Fruit fly (Drosophila melanogaster) whole organism, embryonic: Measurements from ENCODE around the gene wek.

Experiments
- ATbp ChIP-seq: fragments of 200-800 bp; sonication (Bioruptor generic); optimal IDR thresholded peaks from 2 replicates; lab custom pipeline; 2017; ENCODE audit warnings: missing biosample characterization, mild to moderate bottlenecking, missing genetic modification characterization, missing genetic modification reagents
- CG10543 ChIP-seq: fragments of 200-800 bp; sonication (Bioruptor generic); optimal IDR thresholded peaks from 3 replicates; lab custom pipeline; 2017; ENCODE audit warnings: missing biosample characterization, mild to moderate bottlenecking, missing genetic modification characterization, moderate library complexity
- CG10565 ChIP-seq: fragments of 200-800 bp; sonication (Bioruptor generic); optimal IDR thresholded peaks from 3 replicates; lab custom pipeline; 2016; ENCODE audit warnings: missing biosample characterization, mild to moderate bottlenecking, missing genetic modification characterization
- CG12104 ChIP-seq: fragments of 200-800 bp; sonication (Bioruptor generic); optimal IDR thresholded peaks from 3 replicates; lab custom pipeline; 2016; ENCODE audit warnings: missing biosample characterization, missing genetic modification characterization
- CG12769 ChIP-seq: fragments of 200-800 bp; sonication (Bioruptor generic); optimal IDR thresholded peaks from 2 replicates; lab custom pipeline; 2019; ENCODE audit warnings: missing biosample characterization, mild to moderate bottlenecking, missing genetic modification characterization, moderate library complexity
- CG15269 ChIP-seq: fragments of 200-800 bp; sonication (Bioruptor generic); optimal IDR thresholded peaks from 2 replicates; lab custom pipeline; 2018; ENCODE audit warnings: missing biosample characterization, mild to moderate bottlenecking, missing genetic modification characterization, moderate library complexity
- CG15479 ChIP-seq: fragments of 200-800 bp; sonication (Bioruptor generic); optimal IDR thresholded peaks from 3 replicates; lab custom pipeline; 2019; ENCODE audit warnings: missing biosample characterization, mild to moderate bottlenecking, missing genetic modification characterization, moderate library complexity
- CG17385 ChIP-seq: fragments of 200-800 bp; sonication (Bioruptor generic); optimal IDR thresholded peaks from 3 replicates; lab custom pipeline; 2018; ENCODE audit warnings: missing biosample characterization, mild to moderate bottlenecking, missing genetic modification characterization
- CG17568 ChIP-seq: fragments of 200-800 bp; sonication (Bioruptor generic); optimal IDR thresholded peaks from 2 replicates; lab custom pipeline; 2018; ENCODE audit warnings: missing biosample characterization, mild to moderate bottlenecking, missing genetic modification characterization, moderate library complexity
- CG1792 ChIP-seq: fragments of 200-800 bp; sonication (Bioruptor generic); optimal IDR thresholded peaks from 2 replicates; lab custom pipeline; 2016; ENCODE audit warnings: missing biosample characterization, missing genetic modification characterization
- CG2199 ChIP-seq: fragments of 200-800 bp; sonication (Bioruptor generic); IDR thresholded peaks from 3 replicates; pipeline ENCODE4 v1.3.6; 2022; ENCODE audit warnings: missing biosample characterization, missing genetic modification characterization
- CG2712 ChIP-seq: fragments of 200-800 bp; optimal IDR thresholded peaks from 3 replicates; lab custom pipeline; 2019; ENCODE audit warnings: missing biosample characterization, mild to moderate bottlenecking, missing genetic modification characterization, moderate library complexity
- CG31441 ChIP-seq: fragments of 200-800 bp; sonication (Bioruptor generic); IDR thresholded peaks from 2 replicates; pipeline ENCODE4 v1.3.6; 2022; ENCODE audit warnings: missing biosample characterization, missing genetic modification characterization
- CG4424 ChIP-seq: fragments of 200-800 bp; sonication (Bioruptor generic); optimal IDR thresholded peaks from 3 replicates; lab custom pipeline; 2016; ENCODE audit warnings: missing biosample characterization, missing genetic modification characterization
- CG5180 ChIP-seq: fragments of 200-800 bp; sonication (Bioruptor generic); optimal IDR thresholded peaks from 3 replicates; lab custom pipeline; 2017; ENCODE audit warnings: missing biosample characterization, missing genetic modification characterization, mild to moderate bottlenecking, moderate library complexity, missing genetic modification reagents
- CG6175 ChIP-seq: fragments of 200-800 bp; sonication (Bioruptor generic); IDR thresholded peaks from 3 replicates; pipeline ENCODE4 v1.3.6; 2022; ENCODE audit warnings: missing biosample characterization, missing genetic modification characterization
- CG9817 ChIP-seq: fragments of 200-800 bp; sonication (Bioruptor generic); optimal IDR thresholded peaks from 2 replicates; lab custom pipeline; 2018; ENCODE audit warnings: missing biosample characterization, mild to moderate bottlenecking, missing genetic modification characterization, moderate library complexity
- Ets97D ChIP-seq: fragments of 200-800 bp; sonication (Bioruptor generic); optimal IDR thresholded peaks from 3 replicates; lab custom pipeline; 2016; ENCODE audit warnings: missing biosample characterization, missing genetic modification characterization
- HLH4C ChIP-seq: fragments of 200-800 bp; sonication (Bioruptor generic); IDR thresholded peaks from 3 replicates; pipeline ENCODE4 v1.3.6; 2022; ENCODE audit warnings: missing biosample characterization, missing genetic modification characterization; ENCODE audit not compliant: partially characterized antibody
- HmgD ChIP-seq: fragments of 200-800 bp; sonication (Bioruptor generic); optimal IDR thresholded peaks from 3 replicates; lab custom pipeline; 2016; ENCODE audit warnings: missing biosample characterization, missing genetic modification characterization
- Lpt ChIP-seq: fragments of >200 bp; optimal IDR thresholded peaks from 2 replicates; lab custom pipeline; 2018; ENCODE audit warnings: missing biosample characterization, missing genetic modification characterization
- MBD-R2 ChIP-seq: fragments of 200-800 bp; sonication (Bioruptor generic); IDR thresholded peaks from 2 replicates; pipeline ENCODE4 v1.3.6; 2022; ENCODE audit warnings: missing biosample characterization, missing genetic modification characterization
- Nf-YA ChIP-seq: fragments of 200-800 bp; sonication (Bioruptor generic); IDR thresholded peaks from 2 replicates; pipeline ENCODE4 v1.3.6; 2022; ENCODE audit warnings: missing biosample characterization, missing genetic modification characterization
- Optix ChIP-seq: fragments of 200-800 bp; sonication (Bioruptor generic); IDR thresholded peaks from 3 replicates; pipeline ENCODE4 v1.3.6; 2022; ENCODE audit warnings: missing biosample characterization, missing genetic modification characterization
- Pdp1 ChIP-seq, 2 experiments: fragments of 200-800 bp; sonication (Bioruptor generic); optimal IDR thresholded peaks; 3 replicates each; lab custom pipeline; 2016; ENCODE audit warnings: missing biosample characterization in 2 of 2, missing genetic modification characterization in 2 of 2, mild to moderate bottlenecking in 1 of 2, moderate library complexity in 1 of 2
- Sin3A ChIP-seq: fragments of >200 bp; optimal IDR thresholded peaks from 2 replicates; lab custom pipeline; 2018
- Six4 ChIP-seq: fragments of 200-800 bp; sonication (Bioruptor generic); optimal IDR thresholded peaks from 2 replicates; lab custom pipeline; 2016; ENCODE audit warnings: missing biosample characterization, missing genetic modification characterization
- ara ChIP-seq: fragments of 200-800 bp; sonication (Bioruptor generic); IDR thresholded peaks from 2 replicates; pipeline ENCODE4 v1.3.6; 2022; ENCODE audit warnings: missing biosample characterization, missing genetic modification characterization
- bab2 ChIP-seq: fragments of 200-800 bp; sonication (Bioruptor generic); optimal IDR thresholded peaks from 2 replicates; lab custom pipeline; 2016; ENCODE audit warnings: missing biosample characterization, missing genetic modification characterization
- cas ChIP-seq: fragments of 200-800 bp; sonication (Bioruptor generic); IDR thresholded peaks from 2 replicates; pipeline ENCODE4 v1.3.6; 2022; ENCODE audit warnings: missing biosample characterization, missing genetic modification characterization
- chinmo ChIP-seq: fragments of 200-800 bp; sonication (Bioruptor generic); IDR thresholded peaks from 4 replicates; pipeline ENCODE4 v1.3.6; 2022; ENCODE audit warnings: missing biosample characterization, missing genetic modification characterization; ENCODE audit not compliant: partially characterized antibody
- corto ChIP-seq: fragments of 200-800 bp; sonication (Bioruptor generic); optimal IDR thresholded peaks from 2 replicates; lab custom pipeline; 2016; ENCODE audit warnings: missing biosample characterization, mild to moderate bottlenecking, missing genetic modification characterization, moderate library complexity
- disco-r ChIP-seq: fragments of 200-800 bp; sonication (Bioruptor generic); optimal IDR thresholded peaks from 2 replicates; lab custom pipeline; 2016; ENCODE audit warnings: missing biosample characterization, missing genetic modification characterization
- fd3F ChIP-seq: fragments of 200-800 bp; sonication (Bioruptor generic); optimal IDR thresholded peaks from 2 replicates; lab custom pipeline; 2018; ENCODE audit warnings: missing biosample characterization, mild to moderate bottlenecking, missing genetic modification characterization, moderate library complexity
- ftz-f1 ChIP-seq: fragments of 200-800 bp; sonication (Bioruptor generic); optimal IDR thresholded peaks from 2 replicates; lab custom pipeline; 2016; ENCODE audit warnings: missing biosample characterization, missing genetic modification characterization
- gfzf ChIP-seq: fragments of 200-800 bp; sonication (Bioruptor generic); optimal IDR thresholded peaks from 2 replicates; lab custom pipeline; 2016; ENCODE audit warnings: missing biosample characterization, mild to moderate bottlenecking, missing genetic modification characterization, moderate library complexity
- grn ChIP-seq: fragments of 200-800 bp; sonication (Bioruptor generic); optimal IDR thresholded peaks from 3 replicates; lab custom pipeline; 2017; ENCODE audit warnings: missing biosample characterization, missing genetic modification characterization
- gsb-n ChIP-seq: fragments of 200-800 bp; sonication (Bioruptor generic); optimal IDR thresholded peaks from 3 replicates; lab custom pipeline; 2018; ENCODE audit warnings: missing biosample characterization, mild to moderate bottlenecking, missing genetic modification characterization
- ham ChIP-seq: fragments of 200-800 bp; sonication (Bioruptor generic); IDR thresholded peaks from 2 replicates; pipeline ENCODE4 v1.3.6; 2022; ENCODE audit warnings: missing biosample characterization, missing genetic modification characterization
- kni ChIP-seq: fragments of 200-800 bp; sonication (Bioruptor generic); optimal IDR thresholded peaks from 3 replicates; lab custom pipeline; 2017; ENCODE audit warnings: mild to moderate bottlenecking, missing biosample characterization, missing genetic modification reagents, missing genetic modification characterization
- lov ChIP-seq, 2 experiments: fragments of 200-800 bp in 1 of 2; fragments of >200 bp in 1 of 2; sonication (Bioruptor generic) in 1 of 2; IDR thresholded peaks in 1 of 2; optimal IDR thresholded peaks in 1 of 2; 2 replicates in 1 of 2; 3 replicates in 1 of 2; pipeline versions ENCODE4 v1.3.6 to Lab custom; 2017 to 2022; ENCODE audit warnings: missing biosample characterization in 1 of 2, missing genetic modification characterization in 1 of 2
- pho ChIP-seq: fragments of 200-800 bp; sonication (Bioruptor generic); optimal IDR thresholded peaks from 2 replicates; lab custom pipeline; 2016; ENCODE audit warnings: missing biosample characterization, missing genetic modification characterization
- ro ChIP-seq: fragments of 200-800 bp; sonication (Bioruptor generic); IDR thresholded peaks from 2 replicates; pipeline ENCODE4 v1.3.6; 2022; ENCODE audit warnings: missing biosample characterization, missing genetic modification characterization
- row ChIP-seq: fragments of 200-800 bp; sonication (Bioruptor generic); IDR thresholded peaks from 3 replicates; pipeline ENCODE4 v1.3.6; 2022; ENCODE audit warnings: missing biosample characterization, missing genetic modification characterization
- run ChIP-seq: fragments of 200-800 bp; sonication (Bioruptor generic); optimal IDR thresholded peaks from 3 replicates; lab custom pipeline; 2018; ENCODE audit warnings: missing biosample characterization, mild to moderate bottlenecking, missing genetic modification characterization
- sd ChIP-seq: fragments of 200-800 bp; sonication (Bioruptor generic); optimal IDR thresholded peaks from 3 replicates; lab custom pipeline; 2018; ENCODE audit warnings: missing biosample characterization, mild to moderate bottlenecking, missing genetic modification characterization, moderate library complexity
- tll ChIP-seq, 2 experiments: fragments of 200-800 bp in 1 of 2; fragments of >200 bp in 1 of 2; sonication (Bioruptor generic) in 1 of 2; optimal IDR thresholded peaks; 2 replicates each; lab custom pipeline; 2017 to 2019; ENCODE audit warnings: missing biosample characterization in 2 of 2, missing genetic modification characterization in 2 of 2, mild to moderate bottlenecking in 1 of 2, moderate library complexity in 1 of 2
- tna ChIP-seq: fragments of 200-800 bp; sonication (Bioruptor generic); IDR thresholded peaks from 2 replicates; pipeline ENCODE4 v1.3.6; 2022; ENCODE audit warnings: missing biosample characterization, missing genetic modification characterization; ENCODE audit not compliant: partially characterized antibody
- trh ChIP-seq: fragments of 200-800 bp; sonication (Bioruptor generic); optimal IDR thresholded peaks from 2 replicates; lab custom pipeline; 2016; ENCODE audit warnings: missing biosample characterization, missing genetic modification characterization
- yki ChIP-seq: fragments of >200 bp; optimal IDR thresholded peaks from 3 replicates; lab custom pipeline; 2018
- zen2 ChIP-seq: fragments of 200-800 bp; sonication (Bioruptor generic); IDR thresholded peaks from 3 replicates; pipeline ENCODE4 v1.3.6; 2022; ENCODE audit warnings: missing biosample characterization, missing genetic modification characterization; ENCODE audit not compliant: partially characterized antibody

wek gene

dm6 chr2L:15760666-15761065 is 7.5 kb downstream of the wek start (continued):
- TF ChIP-seq Optix (GFP tag; lab: Robert Waterston, UW) (no peak), grn (no peak), CG5180 (GFP tag; lab: Kevin White, UChicago) (no peak), trh (GFP tag; lab: Kevin White, UChicago) (no peak), CG15479 (GFP tag; lab: Kevin White, UChicago) (no peak), Nf-YA (GFP tag; lab: Robert Waterston, UW) (no peak), MBD-R2 (no peak), bab2 (no peak), tna (GFP tag; lab: Robert Waterston, UW) (no peak), corto (GFP tag; lab: Kevin White, UChicago) (no peak), HmgD (GFP tag; lab: Kevin White, UChicago) (no peak), CG10565 (GFP tag; lab: Kevin White, UChicago) (no peak), chinmo (GFP tag; lab: Robert Waterston, UW) (peak; percentile 73; the same call in 1 of the 4 replicates), CG2712 (tag; lab: Kevin White, UChicago) (no peak), tll (GFP tag; optimal IDR thresholded peaks at IDR 0.05; lab: Kevin White, UChicago) (no peak), gsb-n (no peak), CG6175 (GFP tag; lab: Robert Waterston, UW) (no peak), CG12769 (peak; percentile 2), gfzf (peak; percentile 29), CG4424 (GFP tag; lab: Kevin White, UChicago) (no peak), Six4 (no peak), CG31441 (GFP tag; lab: Robert Waterston, UW) (no peak), Pdp1 (GFP tag; optimal IDR thresholded peaks at IDR 0.05; lab: Kevin White, UChicago) (peak in 1 of 2 experiments; percentile 89), sd (peak; percentile 7), CG10543 (no peak), CG2199 (peak; percentile 54; the same call in 1 of the 3 replicates), Lpt (GFP tag; lab: Kevin White, UChicago) (no peak), cas (GFP tag; lab: Robert Waterston, UW) (no peak), pho (GFP tag; lab: Kevin White, UChicago) (no peak), ara (no peak), ATbp (GFP tag; lab: Kevin White, UChicago) (no peak), CG1792 (GFP tag; lab: Kevin White, UChicago) (no peak), CG17385 (GFP tag; lab: Kevin White, UChicago) (no peak), yki (lab: Kevin White, UChicago) (no peak), Ets97D (GFP tag; lab: Kevin White, UChicago) (no peak), ftz-f1 (GFP tag; lab: Kevin White, UChicago) (no peak), kni (GFP tag; lab: Kevin White, UChicago) (peak; percentile 21), CG12104 (no peak), fd3F (no peak), CG15269 (peak; percentile 29), CG9817 (no peak), zen2 (GFP tag; lab: Robert Waterston, UW) (no peak), row (GFP tag; lab: Robert Waterston, UW) (peak; percentile 27; the same call in 1 of the 3 replicates), CG17568 (GFP tag; lab: Kevin White, UChicago) (no peak), run (no peak), lov (optimal IDR thresholded peaks at IDR 0.05; lab: Kevin White, UChicago) (no peak), lov (GFP tag; IDR thresholded peaks at IDR 0.05; lab: Robert Waterston, UW) (no peak), ro (no peak), HLH4C (GFP tag; lab: Robert Waterston, UW) (no peak), Sin3A (no peak), disco-r (no peak), ham (GFP tag; lab: Robert Waterston, UW) (no peak)
